Fruit fly (Drosophila melanogaster): ENCODE results near the gene CG32719.

DNA sequence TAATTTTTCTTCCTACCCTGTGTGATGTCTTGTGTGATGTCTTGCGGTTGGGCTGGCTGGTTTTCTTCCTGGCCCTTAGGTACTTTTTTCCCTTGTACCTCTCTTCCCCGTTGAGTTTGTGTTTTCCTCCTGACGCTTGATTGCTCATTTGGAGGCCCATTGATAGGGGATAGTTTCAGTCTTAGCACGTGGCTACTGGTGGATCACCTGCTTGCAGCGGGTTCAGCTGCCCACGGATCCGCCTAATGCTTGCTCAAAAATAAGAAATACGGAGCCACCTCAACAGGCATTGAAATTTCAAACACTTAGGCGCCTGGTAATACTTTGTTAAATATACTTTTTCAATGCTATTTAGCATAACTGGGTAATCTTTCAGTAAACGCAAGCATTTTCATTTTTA, 26.2 kb upstream of the CG32719 start, which contains the start of gene CG11369:
- TF ChIP-seq Hnf4 (GFP tag; optimal IDR thresholded peaks at IDR 0.05) (no peak), N (GFP tag; optimal IDR thresholded peaks at IDR 0.05) (no peak), Vsx2 (GFP tag; optimal IDR thresholded peaks at IDR 0.05; ENCODE audit: partially characterized antibody) (no peak), pan (optimal IDR thresholded peaks at IDR 0.05) (no peak), dmrt93B (GFP tag; optimal IDR thresholded peaks at IDR 0.05) (no peak), jim (GFP tag; optimal IDR thresholded peaks at IDR 0.05) (no peak), psq (GFP tag; optimal IDR thresholded peaks at IDR 0.05) (no peak), Dif (GFP tag; optimal IDR thresholded peaks at IDR 0.05; ENCODE audit: partially characterized antibody) (no peak), woc (GFP tag; optimal IDR thresholded peaks at IDR 0.05) (no peak), Rel (GFP tag; optimal IDR thresholded peaks at IDR 0.05) (no peak), Rel (tag; optimal IDR thresholded peaks at IDR 0.05) (no peak), usp (GFP tag; optimal IDR thresholded peaks at IDR 0.05) (no peak), Abd-B (GFP tag; optimal IDR thresholded peaks at IDR 0.05) (no peak), sv (GFP tag; optimal IDR thresholded peaks at IDR 0.05) (no peak), Hr78 (GFP tag; optimal IDR thresholded peaks at IDR 0.05) (no peak)
